Worm (Caenorhabditis elegans) whole organism, early embryonic: ENCODE measurements around the gene Y38H8A.4.

Source experiments
- B0310.2 ChIP-seq: sonication (generic microtip); optimal IDR thresholded peaks from 2 replicates; lab custom pipeline; 2016; ENCODE audit warnings: mild to moderate bottlenecking, missing genetic modification characterization, missing compliant biosample characterization
- F13C5.2 ChIP-seq: sonication (generic microtip); optimal IDR thresholded peaks from 2 replicates; lab custom pipeline; 2017; ENCODE audit warnings: mild to moderate bottlenecking, missing genetic modification characterization, inconsistent platforms, missing compliant biosample characterization
- aly-1 ChIP-seq: sonication (generic microtip); optimal IDR thresholded peaks from 2 replicates; lab custom pipeline; 2016; ENCODE audit warnings: missing genetic modification characterization, missing compliant biosample characterization
- ama-1 ChIP-seq: fragments of 150-350 bp; optimal IDR thresholded peaks from 2 replicates; lab custom pipeline; 2014
- ceh-13 ChIP-seq: fragments of 200-800 bp; sonication (Bioruptor generic); optimal IDR thresholded peaks from 2 replicates; lab custom pipeline; 2018; ENCODE audit warnings: mild to moderate bottlenecking, missing genetic modification characterization, missing compliant biosample characterization
- ceh-36 ChIP-seq: sonication (generic microtip); optimal IDR thresholded peaks from 2 replicates; lab custom pipeline; 2016; ENCODE audit warnings: missing genetic modification characterization, inconsistent platforms, missing compliant biosample characterization
- ets-7 ChIP-seq: sonication (generic microtip); optimal IDR thresholded peaks from 2 replicates; lab custom pipeline; 2016; ENCODE audit warnings: missing genotype, missing genetic modification characterization, missing compliant biosample characterization
- flt-1 ChIP-seq: fragments of 200-800 bp; sonication (Bioruptor generic); IDR thresholded peaks from 2 replicates; pipeline ENCODE4 v1.3.6; 2022; ENCODE audit warnings: missing genetic modification characterization, missing compliant biosample characterization
- hmbx-1 ChIP-seq: sonication (generic microtip); optimal IDR thresholded peaks from 2 replicates; lab custom pipeline; 2016; ENCODE audit warnings: mild to moderate bottlenecking, missing genetic modification characterization, missing compliant biosample characterization
- hmg-4 ChIP-seq: fragments of 200-800 bp; sonication (Bioruptor generic); optimal IDR thresholded peaks from 2 replicates; lab custom pipeline; 2018; ENCODE audit warnings: mild to moderate bottlenecking, missing genetic modification characterization, missing compliant biosample characterization
- hnd-1 ChIP-seq: sonication (generic microtip); optimal IDR thresholded peaks from 2 replicates; lab custom pipeline; 2016; ENCODE audit warnings: missing genetic modification characterization, missing compliant biosample characterization
- pes-1 ChIP-seq: fragments of 200-800 bp; sonication (Bioruptor generic); IDR thresholded peaks from 2 replicates; pipeline ENCODE4 v1.3.6; 2022; ENCODE audit warnings: missing genetic modification reagents, missing genetic modification characterization, missing compliant biosample characterization
- scrt-1 ChIP-seq: fragments of 200-800 bp; sonication (Bioruptor generic); IDR thresholded peaks from 2 replicates; pipeline ENCODE4 v1.3.6; 2022; ENCODE audit warnings: missing genetic modification characterization, missing compliant biosample characterization
- sea-1 ChIP-seq: fragments of 200-800 bp; sonication (Bioruptor generic); conservative IDR thresholded peaks from 2 replicates; pipeline ENCODE4 v1.3.6; 2022; ENCODE audit warnings: missing genetic modification characterization, missing compliant biosample characterization
- tbx-11 ChIP-seq: fragments of 200-800 bp; sonication (Bioruptor generic); IDR thresholded peaks from 2 replicates; pipeline ENCODE4 v1.3.6; 2022; ENCODE audit warnings: missing genetic modification characterization, missing compliant biosample characterization
- tbx-37 ChIP-seq: fragments of 200-800 bp; sonication (Bioruptor generic); conservative IDR thresholded peaks from 2 replicates; pipeline ENCODE4 v1.3.6; 2022; ENCODE audit warnings: missing genetic modification reagents, missing genetic modification characterization, missing compliant biosample characterization
- tra-4 ChIP-seq: sonication (generic microtip); optimal IDR thresholded peaks from 2 replicates; lab custom pipeline; 2017; ENCODE audit warnings: missing genetic modification characterization, missing compliant biosample characterization

Y38H8A.4 gene

ce11 chrIV:13472011-13472410 lies at the start of gene Y38H8A.4, which contains the start of gene ttbk-8.1:
Gene Y38H8A.4 (minus strand): TSS chrIV:13472376.
Gene ttbk-8.1 (plus strand): TSS chrIV:13472311.
- no peak for TF ChIP-seq tbx-11
- no peak for TF ChIP-seq scrt-1 (GFP tag; lab: Robert Waterston, UW)
- TF ChIP-seq hmbx-1 (tag; lab: Kevin White, UChicago), result no peak
- TF ChIP-seq ceh-36 (tag; lab: Kevin White, UChicago), result no peak
- TF ChIP-seq tra-4 (tag; lab: Kevin White, UChicago), result no peak
- TF ChIP-seq F13C5.2 (tag; lab: Kevin White, UChicago), result no peak
- TF ChIP-seq tbx-37 (GFP tag; lab: Robert Waterston, UW), result no peak
- no peak for TF ChIP-seq B0310.2
- no peak for TF ChIP-seq aly-1 (tag; lab: Kevin White, UChicago)
- TF ChIP-seq sea-1 (GFP tag; lab: Robert Waterston, UW), result no peak
- TF ChIP-seq hnd-1 (tag; lab: Kevin White, UChicago), result no peak
- no peak for TF ChIP-seq pes-1
- TF ChIP-seq ceh-13 (GFP tag; lab: Kevin White, UChicago), result no peak
- no peak for TF ChIP-seq ets-7 (tag; lab: Kevin White, UChicago)
- TF ChIP-seq flt-1 (GFP tag; lab: Robert Waterston, UW), result no peak
- no peak for TF ChIP-seq ama-1 (lab: Kevin White, UChicago)
- TF ChIP-seq hmg-4, result no peak

- TF ChIP-seq hmbx-1 (tag; lab: Kevin White, UChicago) (no peak), flt-1 (GFP tag; lab: Robert Waterston, UW) (no peak), ama-1 (lab: Kevin White, UChicago) (no peak), aly-1 (tag; lab: Kevin White, UChicago) (no peak), ceh-13 (GFP tag; lab: Kevin White, UChicago) (no peak), pes-1 (no peak), hmg-4 (no peak), scrt-1 (GFP tag; lab: Robert Waterston, UW) (no peak), hnd-1 (tag; lab: Kevin White, UChicago) (no peak), tbx-37 (GFP tag; lab: Robert Waterston, UW) (no peak), ceh-36 (tag; lab: Kevin White, UChicago) (no peak), B0310.2 (no peak), sea-1 (GFP tag; lab: Robert Waterston, UW) (no peak), ets-7 (tag; lab: Kevin White, UChicago) (no peak), F13C5.2 (tag; lab: Kevin White, UChicago) (no peak), tbx-11 (no peak), tra-4 (tag; lab: Kevin White, UChicago) (no peak)
Observed at ce11 chrIV:13521785-13522184, 49.6 kb upstream of the Y38H8A.4 start, which contains the start of gene dcap-2. Gene dcap-2 (minus strand): TSS chrIV:13521870.

- TF ChIP-seq ceh-13 (GFP tag; lab: Kevin White, UChicago), result no peak
- no peak for TF ChIP-seq tra-4 (tag; lab: Kevin White, UChicago)
- no peak for TF ChIP-seq F13C5.2 (tag; lab: Kevin White, UChicago)
- TF ChIP-seq flt-1 (GFP tag; lab: Robert Waterston, UW), result no peak
- TF ChIP-seq hmbx-1 (tag; lab: Kevin White, UChicago), result no peak
- no peak for TF ChIP-seq scrt-1 (GFP tag; lab: Robert Waterston, UW)
- TF ChIP-seq aly-1 (tag; lab: Kevin White, UChicago), result no peak
- no peak for TF ChIP-seq sea-1 (GFP tag; lab: Robert Waterston, UW)
- TF ChIP-seq ceh-36 (tag; lab: Kevin White, UChicago), result no peak
- TF ChIP-seq ama-1 (lab: Kevin White, UChicago), result no peak
- TF ChIP-seq hmg-4, result no peak
- TF ChIP-seq B0310.2, result no peak
Observed at ce11 chrIV:13513010-13513409, 40.8 kb upstream of the Y38H8A.4 start.

DNA sequence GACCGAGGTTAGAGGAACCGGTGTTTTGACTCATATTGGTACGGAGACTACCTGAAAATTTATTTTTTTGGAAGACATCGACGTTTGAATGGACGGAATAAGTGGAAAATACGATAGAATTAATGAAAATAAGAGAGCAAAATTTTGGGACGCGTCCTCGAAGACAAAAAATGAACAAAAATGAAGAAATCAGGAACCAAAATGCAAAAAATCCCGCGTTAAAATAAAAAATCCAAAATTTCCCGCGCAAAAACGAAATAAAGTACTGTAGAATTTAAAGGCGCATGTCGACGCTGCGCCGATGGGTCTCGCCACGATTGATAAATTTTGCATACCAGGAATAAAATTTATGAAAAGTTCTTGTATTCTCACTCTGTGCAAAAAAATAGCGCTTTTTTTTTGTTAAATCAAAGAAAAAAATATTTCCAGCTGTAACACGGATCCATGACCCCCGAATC lies 40.0 kb upstream of the Y38H8A.4 start, which contains the start of gene puf-3:
Gene puf-3, minus strand, starts transcription at position 51 of the 458 bp plus-strand sequence.
- TF ChIP-seq ceh-36 (tag; lab: Kevin White, UChicago) (no peak), pes-1 (no peak), hnd-1 (tag; lab: Kevin White, UChicago) (no peak), tbx-11 (no peak), B0310.2 (no peak), ets-7 (tag; lab: Kevin White, UChicago) (no peak), ceh-13 (GFP tag; lab: Kevin White, UChicago) (no peak), flt-1 (GFP tag; lab: Robert Waterston, UW) (no peak), scrt-1 (GFP tag; lab: Robert Waterston, UW) (no peak), F13C5.2 (tag; lab: Kevin White, UChicago) (no peak), hmbx-1 (tag; lab: Kevin White, UChicago) (no peak), hmg-4 (no peak), tra-4 (tag; lab: Kevin White, UChicago) (no peak), aly-1 (tag; lab: Kevin White, UChicago) (no peak), ama-1 (lab: Kevin White, UChicago) (no peak), sea-1 (GFP tag; lab: Robert Waterston, UW) (no peak), tbx-37 (GFP tag; lab: Robert Waterston, UW) (no peak)

ce11 chrIV:13510049-13510448 lies 37.9 kb upstream of the Y38H8A.4 start:
- TF ChIP-seq ceh-13 (GFP tag; lab: Kevin White, UChicago) (no peak), pes-1 (no peak), ets-7 (tag; lab: Kevin White, UChicago) (no peak), flt-1 (GFP tag; lab: Robert Waterston, UW) (no peak), hnd-1 (tag; lab: Kevin White, UChicago) (no peak), F13C5.2 (tag; lab: Kevin White, UChicago) (no peak), aly-1 (tag; lab: Kevin White, UChicago) (no peak), hmbx-1 (tag; lab: Kevin White, UChicago) (no peak), hmg-4 (no peak), B0310.2 (no peak), tbx-11 (no peak), sea-1 (GFP tag; lab: Robert Waterston, UW) (no peak), ceh-36 (tag; lab: Kevin White, UChicago) (no peak)

DNA sequence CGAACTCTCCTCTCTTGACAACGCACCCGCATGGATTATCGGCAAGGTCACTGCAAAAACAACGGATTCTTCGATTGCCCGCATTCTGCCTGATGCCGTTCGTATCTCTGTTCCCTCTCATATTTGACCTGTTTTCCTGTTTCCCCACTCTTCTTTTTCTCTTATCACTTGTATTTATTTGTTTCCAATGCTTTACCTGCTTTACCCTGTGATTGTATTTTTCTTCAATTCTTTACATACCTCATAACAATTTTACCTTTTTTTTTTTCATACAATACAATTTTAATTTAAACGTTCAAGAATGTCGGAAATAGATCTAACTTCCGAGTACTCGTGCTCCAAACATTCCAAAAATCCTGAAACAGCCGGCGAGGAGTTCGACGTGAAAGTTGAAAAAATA lies 36.7 kb upstream of the Y38H8A.4 start, which contains the start of gene afmd-2:
Gene afmd-2, plus strand, starts transcription at position 301 of the 400 bp plus-strand sequence.
- TF ChIP-seq hmbx-1 (tag; lab: Kevin White, UChicago) (no peak), aly-1 (tag; lab: Kevin White, UChicago) (no peak), ceh-36 (tag; lab: Kevin White, UChicago) (no peak), B0310.2 (no peak), hmg-4 (no peak), sea-1 (GFP tag; lab: Robert Waterston, UW) (no peak)
